Fruit fly (Drosophila melanogaster) S2 (cell line): ENCODE results near the gene bel.

Experiments
- CG8478 ChIP-seq: fragments of >200 bp; optimal IDR thresholded peaks from 2 replicates; lab custom pipeline; 2018
- CTCF ChIP-seq, 2 experiments: fragments of >200 bp; optimal IDR thresholded peaks; 2 replicates each; lab custom pipeline; 2018

dm6 chr3R:8707166-8707565, 46.6 kb upstream of the bel start:
- TF ChIP-seq CG8478 (lab: Kevin White, UChicago), result no peak
- no peak for TF ChIP-seq CTCF (optimal IDR thresholded peaks at IDR 0.05; lab: Kevin White, UChicago)
